1 fruit fly cellular context compared by ENCODE assay signal in genomic region chr3L:1647276-1647919, dm6.
TF ChIP-seq lines count a peak whose summit lies in the region.

CG17249 (minus strand) TSS chr3L:1647464.
Bro (plus strand) TSS chr3L:1647869.

TF ChIP-seq in whole organism, embryonic, 481 proteins besides CTCF, POLR2A, EP300 and RAD21 (continued from another document and continues in another):
- TF ChIP-seq CG1647 (GFP tag; optimal IDR thresholded peaks at IDR 0.05; lab: Kevin White, UChicago) (peak; percentile 15), D19B (GFP tag; optimal IDR thresholded peaks at IDR 0.05; lab: Kevin White, UChicago) (no peak), Aef1 (GFP tag; IDR thresholded peaks at IDR 0.05; lab: Robert Waterston, UW) (no peak), Myb (GFP tag; optimal IDR thresholded peaks at IDR 0.05; lab: Kevin White, UChicago) (peak; percentile 96), CG4328 (GFP tag; optimal IDR thresholded peaks at IDR 0.05; lab: Kevin White, UChicago) (no peak), fd96Cb (tag; optimal IDR thresholded peaks at IDR 0.05; lab: Kevin White, UChicago) (no peak), sna (GFP tag; IDR thresholded peaks at IDR 0.05; lab: Robert Waterston, UW; ENCODE audit: partially characterized antibody) (no peak), fd3F (GFP tag; optimal IDR thresholded peaks at IDR 0.05; lab: Kevin White, UChicago) (no peak), Dip2 (GFP tag; IDR thresholded peaks at IDR 0.05; lab: Robert Waterston, UW) (no peak), NC2β (GFP tag; optimal IDR thresholded peaks at IDR 0.05; lab: Kevin White, UChicago) (peak; percentile 2), CG6813 (GFP tag; optimal IDR thresholded peaks at IDR 0.05; lab: Kevin White, UChicago) (no peak), ash1 (GFP tag; optimal IDR thresholded peaks at IDR 0.05; lab: Kevin White, UChicago) (no peak), Dfd (GFP tag; optimal IDR thresholded peaks at IDR 0.05; lab: Kevin White, UChicago) (no peak), MTF-1 (GFP tag; optimal IDR thresholded peaks at IDR 0.05; lab: Kevin White, UChicago; ENCODE audit: borderline replicate concordance) (no peak), CG3995 (GFP tag; optimal IDR thresholded peaks at IDR 0.05; lab: Kevin White, UChicago) (peak; percentile 5), NK7.1 (GFP tag; optimal IDR thresholded peaks at IDR 0.05; lab: Kevin White, UChicago) (peak; percentile 28), CG9932 (GFP tag; IDR thresholded peaks at IDR 0.05; lab: Robert Waterston, UW) (peak; percentile 68), CrebB (tag; optimal IDR thresholded peaks at IDR 0.05; lab: Kevin White, UChicago) (no peak), CG31388 (GFP tag; optimal IDR thresholded peaks at IDR 0.05; lab: Kevin White, UChicago) (no peak), CG10321 (GFP tag; IDR thresholded peaks at IDR 0.05; lab: Robert Waterston, UW) (peak; percentile 28; the same call in 1 of the 2 replicates), ERR (GFP tag; optimal IDR thresholded peaks at IDR 0.05; lab: Kevin White, UChicago) (peak; percentile 59), Doc3 (GFP tag; IDR thresholded peaks at IDR 0.05; lab: Robert Waterston, UW; ENCODE audit: partially characterized antibody) (0 out of 3 replicates have a peak, but pooled peaks have one; percentile 21), row (GFP tag; IDR thresholded peaks at IDR 0.05; lab: Robert Waterston, UW) (peak; percentile 53; the same call in 2 of the 3 replicates), CG8924 (tag; optimal IDR thresholded peaks at IDR 0.05; lab: Kevin White, UChicago) (peak; percentile 37), CG10431 (GFP tag; optimal IDR thresholded peaks at IDR 0.05; lab: Kevin White, UChicago) (no peak), HLH4C (GFP tag; IDR thresholded peaks at IDR 0.05; lab: Robert Waterston, UW; ENCODE audit: partially characterized antibody) (no peak), CG17568 (GFP tag; optimal IDR thresholded peaks at IDR 0.05; lab: Kevin White, UChicago) (no peak), CG13287 (GFP tag; IDR thresholded peaks at IDR 0.05; lab: Robert Waterston, UW; ENCODE audit: partially characterized antibody) (peak; percentile 51), MBD-R2 (GFP tag; IDR thresholded peaks at IDR 0.05; lab: Robert Waterston, UW) (peak; percentile 97), Awh (GFP tag; IDR thresholded peaks at IDR 0.05; lab: Robert Waterston, UW) (no peak), CG2889 (GFP tag; IDR thresholded peaks at IDR 0.05; lab: Robert Waterston, UW) (no peak), CG11504 (tag; optimal IDR thresholded peaks at IDR 0.05; lab: Kevin White, UChicago) (no peak), maf-S (GFP tag; optimal IDR thresholded peaks at IDR 0.05; lab: Kevin White, UChicago) (peak; percentile 32), CG10209 (GFP tag; optimal IDR thresholded peaks at IDR 0.05; lab: Kevin White, UChicago) (no peak), CG9797 (GFP tag; optimal IDR thresholded peaks at IDR 0.05; lab: Kevin White, UChicago) (peak; percentile 62), CkIIα-i1 (GFP tag; IDR thresholded peaks at IDR 0.05; lab: Robert Waterston, UW) (no peak), ci (GFP tag; IDR thresholded peaks at IDR 0.05; lab: Robert Waterston, UW) (peak; percentile 23; the same call in 1 of the 3 replicates), Max (GFP tag; optimal IDR thresholded peaks at IDR 0.05; lab: Kevin White, UChicago) (peak; percentile 13), Hand (GFP tag; optimal IDR thresholded peaks at IDR 0.05; lab: Kevin White, UChicago) (no peak), BEAF-32 (GFP tag; optimal IDR thresholded peaks at IDR 0.05; lab: Kevin White, UChicago) (peak; percentile 39), Deaf1 (tag; optimal IDR thresholded peaks at IDR 0.05; lab: Kevin White, UChicago) (no peak), caup (GFP tag; optimal IDR thresholded peaks at IDR 0.05; lab: Kevin White, UChicago; ENCODE audit: severe bottlenecking) (no peak), CG16863 (GFP tag; optimal IDR thresholded peaks at IDR 0.05; lab: Kevin White, UChicago) (peak; percentile 42), Fer2 (tag; optimal IDR thresholded peaks at IDR 0.05; lab: Kevin White, UChicago) (no peak), inv (GFP tag; IDR thresholded peaks at IDR 0.05; lab: Robert Waterston, UW; ENCODE audit: partially characterized antibody) (peak; percentile 29; the same call in 1 of the 2 replicates), Usf (GFP tag; optimal IDR thresholded peaks at IDR 0.05; lab: Kevin White, UChicago) (no peak), CG5245 (GFP tag; optimal IDR thresholded peaks at IDR 0.05; lab: Kevin White, UChicago) (no peak), E2f1 (GFP tag; IDR thresholded peaks at IDR 0.05; lab: Robert Waterston, UW) (no peak), Kr (GFP tag; optimal IDR thresholded peaks at IDR 0.05; lab: Kevin White, UChicago) (no peak), unpg (GFP tag; optimal IDR thresholded peaks at IDR 0.05; lab: Kevin White, UChicago) (no peak), CG15073 (GFP tag; optimal IDR thresholded peaks at IDR 0.05; lab: Kevin White, UChicago) (no peak), CG18599 (GFP tag; optimal IDR thresholded peaks at IDR 0.05; lab: Kevin White, UChicago) (no peak), CG32772 (GFP tag; IDR thresholded peaks at IDR 0.05; lab: Robert Waterston, UW) (no peak), gcm (GFP tag; optimal IDR thresholded peaks at IDR 0.05; lab: Kevin White, UChicago) (no peak), sd (tag; optimal IDR thresholded peaks at IDR 0.05; lab: Kevin White, UChicago) (no peak), CG10654 (GFP tag; optimal IDR thresholded peaks at IDR 0.05; lab: Kevin White, UChicago) (no peak), CG6791 (GFP tag; IDR thresholded peaks at IDR 0.05; lab: Robert Waterston, UW; ENCODE audit: partially characterized antibody) (no peak), eyg (GFP tag; optimal IDR thresholded peaks at IDR 0.05; lab: Kevin White, UChicago) (no peak), pho (GFP tag; optimal IDR thresholded peaks at IDR 0.05; lab: Kevin White, UChicago) (peak; percentile 50), CG31365 (tag; optimal IDR thresholded peaks at IDR 0.05; lab: Kevin White, UChicago) (no peak), dati (GFP tag; IDR thresholded peaks at IDR 0.05; lab: Robert Waterston, UW) (no peak), nau (GFP tag; optimal IDR thresholded peaks at IDR 0.05; lab: Kevin White, UChicago) (no peak), C15 (GFP tag; IDR thresholded peaks at IDR 0.05; lab: Robert Waterston, UW) (0 out of 3 replicates have a peak, but pooled peaks have one; percentile 11), HLH54F (GFP tag; optimal IDR thresholded peaks at IDR 0.05; lab: Kevin White, UChicago) (peak; percentile 55), ems (GFP tag; optimal IDR thresholded peaks at IDR 0.05; lab: Kevin White, UChicago) (peak; percentile 17), Poxn (GFP tag; IDR thresholded peaks at IDR 0.05; lab: Robert Waterston, UW) (no peak), jigr1 (GFP tag; IDR thresholded peaks at IDR 0.05; lab: Robert Waterston, UW) (no peak), tll (GFP tag; optimal IDR thresholded peaks at IDR 0.05; lab: Kevin White, UChicago) (no peak), sima (GFP tag; optimal IDR thresholded peaks at IDR 0.05; lab: Kevin White, UChicago) (no peak), D19A (tag; optimal IDR thresholded peaks at IDR 0.05; lab: Kevin White, UChicago) (no peak), CG17361 (GFP tag; IDR thresholded peaks at IDR 0.05; lab: Robert Waterston, UW) (no peak), Ptx1 (GFP tag; IDR thresholded peaks at IDR 0.05; lab: Robert Waterston, UW) (0 out of 2 replicates have a peak, but pooled peaks have one; percentile 27), vfl (GFP tag; optimal IDR thresholded peaks at IDR 0.05; lab: Kevin White, UChicago) (peak; percentile 53), CG7963 (GFP tag; IDR thresholded peaks at IDR 0.05; lab: Robert Waterston, UW; ENCODE audit: partially characterized antibody) (no peak), cg (GFP tag; optimal IDR thresholded peaks at IDR 0.05; lab: Kevin White, UChicago) (no peak), sim (GFP tag; IDR thresholded peaks at IDR 0.05; lab: Robert Waterston, UW) (no peak), crc (GFP tag; optimal IDR thresholded peaks at IDR 0.05; lab: Kevin White, UChicago) (no peak), pb (GFP tag; optimal IDR thresholded peaks at IDR 0.05; lab: Kevin White, UChicago) (no peak), CG30431 (GFP tag; optimal IDR thresholded peaks at IDR 0.05; lab: Kevin White, UChicago) (no peak), twi (tag; optimal IDR thresholded peaks at IDR 0.05; lab: Kevin White, UChicago) (no peak), wor (GFP tag; IDR thresholded peaks at IDR 0.05; lab: Robert Waterston, UW) (no peak), slbo (GFP tag; IDR thresholded peaks at IDR 0.05; lab: Robert Waterston, UW) (peak; percentile 75), danr (GFP tag; IDR thresholded peaks at IDR 0.05; lab: Robert Waterston, UW) (no peak), CG3065 (GFP tag; optimal IDR thresholded peaks at IDR 0.05; lab: Kevin White, UChicago) (no peak), zfh2 (GFP tag; optimal IDR thresholded peaks at IDR 0.05; lab: Kevin White, UChicago) (peak; percentile 54), CG3726 (GFP tag; IDR thresholded peaks at IDR 0.05; lab: Robert Waterston, UW) (no peak), sug (tag; optimal IDR thresholded peaks at IDR 0.05; lab: Kevin White, UChicago) (peak; percentile 36), Spps (tag; optimal IDR thresholded peaks at IDR 0.05; lab: Kevin White, UChicago) (no peak), CG18764 (GFP tag; optimal IDR thresholded peaks at IDR 0.05; lab: Kevin White, UChicago) (no peak), cas (GFP tag; IDR thresholded peaks at IDR 0.05; lab: Robert Waterston, UW) (no peak), YL-1 (GFP tag; optimal IDR thresholded peaks at IDR 0.05; lab: Kevin White, UChicago) (peak; percentile 27), insv (GFP tag; optimal IDR thresholded peaks at IDR 0.05; lab: Kevin White, UChicago) (no peak), tx (GFP tag; optimal IDR thresholded peaks at IDR 0.05; lab: Kevin White, UChicago) (no peak), CG8281 (tag; optimal IDR thresholded peaks at IDR 0.05; lab: Kevin White, UChicago) (no peak), dpn (GFP tag; optimal IDR thresholded peaks at IDR 0.05; lab: Kevin White, UChicago) (peak; percentile 41 to 64), Bgb (GFP tag; IDR thresholded peaks at IDR 0.05; lab: Robert Waterston, UW; ENCODE audit: partially characterized antibody) (peak; percentile 61), Hr51 (GFP tag; optimal IDR thresholded peaks at IDR 0.05; lab: Kevin White, UChicago) (peak in 1 of 2 experiments; percentile 57), grau (tag; optimal IDR thresholded peaks at IDR 0.05; lab: Kevin White, UChicago) (peak; percentile 13), bcd (GFP tag; optimal IDR thresholded peaks at IDR 0.05; lab: Kevin White, UChicago) (no peak), Dp (GFP tag; optimal IDR thresholded peaks at IDR 0.05; lab: Kevin White, UChicago) (peak; percentile 98), CG9609 (GFP tag; optimal IDR thresholded peaks at IDR 0.05; lab: Kevin White, UChicago) (peak; percentile 50), zen2 (GFP tag; IDR thresholded peaks at IDR 0.05; lab: Robert Waterston, UW; ENCODE audit: partially characterized antibody) (no peak), ara (GFP tag; IDR thresholded peaks at IDR 0.05; lab: Robert Waterston, UW) (no peak), bowl (GFP tag; IDR thresholded peaks at IDR 0.05; lab: Robert Waterston, UW) (no peak), dysf (GFP tag; IDR thresholded peaks at IDR 0.05; lab: Robert Waterston, UW) (no peak), Fer1 (GFP tag; optimal IDR thresholded peaks at IDR 0.05; lab: Kevin White, UChicago) (peak; percentile 19), tio (GFP tag; optimal IDR thresholded peaks at IDR 0.05; lab: Kevin White, UChicago) (no peak), CG11696 (GFP tag; IDR thresholded peaks at IDR 0.05; lab: Robert Waterston, UW) (no peak), CG9437 (GFP tag; optimal IDR thresholded peaks at IDR 0.05; lab: Kevin White, UChicago) (no peak), CG11723 (GFP tag; optimal IDR thresholded peaks at IDR 0.05; lab: Kevin White, UChicago) (no peak), CG17802 (tag; optimal IDR thresholded peaks at IDR 0.05; lab: Kevin White, UChicago) (no peak), tin (GFP tag; optimal IDR thresholded peaks at IDR 0.05; lab: Kevin White, UChicago) (no peak), CG10462 (GFP tag; optimal IDR thresholded peaks at IDR 0.05; lab: Kevin White, UChicago) (peak; percentile 28), Lhr (GFP tag; optimal IDR thresholded peaks at IDR 0.05; lab: Kevin White, UChicago) (no peak), CG4617 (GFP tag; optimal IDR thresholded peaks at IDR 0.05; lab: Kevin White, UChicago; ENCODE audit: borderline replicate concordance) (peak; percentile 62), CG13775 (GFP tag; optimal IDR thresholded peaks at IDR 0.05; lab: Kevin White, UChicago) (no peak), Bdp1 (GFP tag; optimal IDR thresholded peaks at IDR 0.05; lab: Kevin White, UChicago) (peak; percentile 48), CG11560 (tag; IDR thresholded peaks at IDR 0.05; lab: Robert Waterston, UW) (no peak), CG14441 (GFP tag; IDR thresholded peaks at IDR 0.05; lab: Robert Waterston, UW) (no peak), CG32767 (GFP tag; IDR thresholded peaks at IDR 0.05; lab: Robert Waterston, UW) (0 out of 2 replicates have a peak, but pooled peaks have one; percentile 11), Pdp1 (GFP tag; optimal IDR thresholded peaks at IDR 0.05; lab: Kevin White, UChicago) (peak in 1 of 2 experiments; percentile 62), CG14014 (GFP tag; IDR thresholded peaks at IDR 0.05; lab: Robert Waterston, UW) (no peak), GATAe (GFP tag; conservative IDR thresholded peaks at IDR 0.05; lab: Robert Waterston, UW) (no peak), btn (GFP tag; optimal IDR thresholded peaks at IDR 0.05; lab: Kevin White, UChicago) (no peak), her (GFP tag; optimal IDR thresholded peaks at IDR 0.05; lab: Kevin White, UChicago) (peak; percentile 50), Oaz (GFP tag; IDR thresholded peaks at IDR 0.05; lab: Robert Waterston, UW) (no peak), Opbp (GFP tag; IDR thresholded peaks at IDR 0.05; lab: Robert Waterston, UW; ENCODE audit: partially characterized antibody) (peak; percentile 52; the same call in 1 of the 3 replicates), CG2678 (tag; optimal IDR thresholded peaks at IDR 0.05; lab: Kevin White, UChicago) (no peak), slp2 (GFP tag; optimal IDR thresholded peaks at IDR 0.05; lab: Kevin White, UChicago) (no peak), CG8089 (GFP tag; optimal IDR thresholded peaks at IDR 0.05; lab: Kevin White, UChicago) (peak; percentile 28), luna (GFP tag; optimal IDR thresholded peaks at IDR 0.05; lab: Kevin White, UChicago) (no peak), Ssrp (tag; optimal IDR thresholded peaks at IDR 0.05; lab: Kevin White, UChicago) (no peak), Mrtf (GFP tag; IDR thresholded peaks at IDR 0.05; lab: Robert Waterston, UW) (no peak), CG12391 (tag; optimal IDR thresholded peaks at IDR 0.05; lab: Kevin White, UChicago) (peak; percentile 19)
